Worm (Caenorhabditis elegans) whole organism, late embryonic: Measurements from ENCODE around the gene tbc-16.

Source experiments
- C08G9.2 ChIP-seq: sonication (generic microtip); optimal IDR thresholded peaks from 2 replicates; lab custom pipeline; 2016; ENCODE audit warnings: mild to moderate bottlenecking, missing genetic modification characterization, moderate library complexity, missing compliant biosample characterization
- C38D4.7 ChIP-seq: fragments of 200-800 bp; sonication (Bioruptor generic); optimal IDR thresholded peaks from 2 replicates; lab custom pipeline; 2018; ENCODE audit warnings: mild to moderate bottlenecking, missing genetic modification characterization, moderate library complexity, missing compliant biosample characterization
- F13H6.1 ChIP-seq: sonication (generic microtip); optimal IDR thresholded peaks from 2 replicates; lab custom pipeline; 2016; ENCODE audit warnings: missing genetic modification characterization, missing compliant biosample characterization
- Y22D7AL.16 ChIP-seq: sonication (generic microtip); optimal IDR thresholded peaks from 2 replicates; lab custom pipeline; 2016; ENCODE audit warnings: missing genetic modification characterization, missing compliant biosample characterization
- ama-1 ChIP-seq: fragments of 150-350 bp; optimal IDR thresholded peaks from 2 replicates; lab custom pipeline; 2014
- ceh-2 ChIP-seq: sonication (generic microtip); optimal IDR thresholded peaks from 2 replicates; lab custom pipeline; 2016; ENCODE audit warnings: missing genotype, missing genetic modification characterization, missing compliant biosample characterization
- ceh-24 ChIP-seq: sonication (generic microtip); optimal IDR thresholded peaks from 2 replicates; lab custom pipeline; 2016; ENCODE audit warnings: mild to moderate bottlenecking, missing genetic modification characterization, missing compliant biosample characterization
- ceh-30 ChIP-seq: fragments of 150-350 bp; optimal IDR thresholded peaks from 2 replicates; lab custom pipeline; 2014; ENCODE audit warnings: missing biosample characterization, missing genetic modification characterization
- ceh-31 ChIP-seq: sonication (generic microtip); optimal IDR thresholded peaks from 2 replicates; lab custom pipeline; 2016; ENCODE audit warnings: missing genetic modification characterization, missing compliant biosample characterization
- ceh-34 ChIP-seq: sonication (generic microtip); optimal IDR thresholded peaks from 2 replicates; lab custom pipeline; 2016; ENCODE audit warnings: mild to moderate bottlenecking, missing genetic modification characterization, missing compliant biosample characterization
- ceh-45 ChIP-seq: fragments of 200-800 bp; sonication (Bioruptor generic); IDR thresholded peaks from 2 replicates; pipeline ENCODE4 v1.3.6; 2022; ENCODE audit warnings: missing genetic modification reagents, missing genetic modification characterization, missing compliant biosample characterization
- ceh-6 ChIP-seq: fragments of 200-800 bp; sonication (Bioruptor generic); optimal IDR thresholded peaks from 2 replicates; lab custom pipeline; 2018; ENCODE audit warnings: mild to moderate bottlenecking, missing genetic modification characterization, missing compliant biosample characterization
- dve-1 ChIP-seq: sonication (generic microtip); optimal IDR thresholded peaks from 2 replicates; lab custom pipeline; 2017; ENCODE audit warnings: antibody characterized with exemption, mild to moderate bottlenecking, missing genetic modification characterization, missing compliant biosample characterization
- elt-2 ChIP-seq: sonication (generic microtip); optimal IDR thresholded peaks from 2 replicates; lab custom pipeline; 2016; ENCODE audit warnings: missing genetic modification reagents, missing genetic modification characterization, missing compliant biosample characterization
- elt-4 ChIP-seq: sonication (generic microtip); optimal IDR thresholded peaks from 2 replicates; lab custom pipeline; 2016; ENCODE audit warnings: missing genetic modification characterization, missing compliant biosample characterization
- ets-4 ChIP-seq: sonication (generic microtip); optimal IDR thresholded peaks from 2 replicates; lab custom pipeline; 2016; ENCODE audit warnings: missing genetic modification characterization, missing compliant biosample characterization
- eyg-1 ChIP-seq: sonication (generic microtip); optimal IDR thresholded peaks from 2 replicates; lab custom pipeline; 2016; ENCODE audit warnings: missing genotype, missing genetic modification characterization, missing compliant biosample characterization
- fkh-6 ChIP-seq: sonication (generic microtip); optimal IDR thresholded peaks from 2 replicates; lab custom pipeline; 2016; ENCODE audit warnings: missing genetic modification characterization, missing compliant biosample characterization
- hlh-13 ChIP-seq: fragments of 200-800 bp; sonication (Bioruptor generic); optimal IDR thresholded peaks from 2 replicates; lab custom pipeline; 2018; ENCODE audit warnings: mild to moderate bottlenecking, missing genetic modification characterization, missing compliant biosample characterization
- hlh-15 ChIP-seq: sonication (generic microtip); optimal IDR thresholded peaks from 2 replicates; lab custom pipeline; 2016; ENCODE audit warnings: missing genetic modification characterization, missing compliant biosample characterization
- lim-6 ChIP-seq: sonication (generic microtip); optimal IDR thresholded peaks from 2 replicates; lab custom pipeline; 2016; ENCODE audit warnings: missing genetic modification characterization, missing compliant biosample characterization
- mec-3 ChIP-seq: sonication (generic microtip); optimal IDR thresholded peaks from 2 replicates; lab custom pipeline; 2016; ENCODE audit warnings: borderline replicate concordance, missing genetic modification characterization, missing compliant biosample characterization
- npax-4 ChIP-seq: sonication (generic microtip); optimal IDR thresholded peaks from 2 replicates; lab custom pipeline; 2016; ENCODE audit warnings: missing genetic modification characterization, missing compliant biosample characterization
- pag-3 ChIP-seq: sonication (generic microtip); optimal IDR thresholded peaks from 2 replicates; lab custom pipeline; 2016; ENCODE audit warnings: missing compliant biosample characterization, missing genetic modification characterization, borderline replicate concordance
- pax-1 ChIP-seq: fragments of 150-350 bp; optimal IDR thresholded peaks from 2 replicates; lab custom pipeline; 2014; ENCODE audit warnings: missing biosample characterization, missing genetic modification characterization
- pha-2 ChIP-seq: sonication (generic microtip); optimal IDR thresholded peaks from 2 replicates; lab custom pipeline; 2017; ENCODE audit warnings: mild to moderate bottlenecking, missing genetic modification characterization, missing compliant biosample characterization
- pha-4 ChIP-seq: fragments of 150-350 bp; optimal IDR thresholded peaks from 2 replicates; lab custom pipeline; 2018; ENCODE audit warnings: missing biosample characterization, missing genetic modification reagents, missing genetic modification characterization
- pqm-1 ChIP-seq: sonication (generic microtip); optimal IDR thresholded peaks from 2 replicates; lab custom pipeline; 2016; ENCODE audit warnings: missing genetic modification characterization, missing compliant biosample characterization
- pros-1 ChIP-seq: fragments of 150-350 bp; optimal IDR thresholded peaks from 2 replicates; lab custom pipeline; 2014; ENCODE audit warnings: missing biosample characterization, missing genetic modification reagents, missing genetic modification characterization
- rnt-1 ChIP-seq: sonication (generic microtip); optimal IDR thresholded peaks from 2 replicates; lab custom pipeline; 2016; ENCODE audit warnings: missing genetic modification characterization, missing compliant biosample characterization
- sox-2 ChIP-seq: fragments of 200-800 bp; sonication (Bioruptor generic); IDR thresholded peaks from 2 replicates; pipeline ENCODE4 v1.3.6; 2022; ENCODE audit warnings: missing genetic modification reagents, missing genetic modification characterization, missing compliant biosample characterization
- syd-9 ChIP-seq: sonication (generic microtip); optimal IDR thresholded peaks from 2 replicates; lab custom pipeline; 2016; ENCODE audit warnings: mild to moderate bottlenecking, missing genetic modification characterization, moderate library complexity, missing compliant biosample characterization
- tbx-2 ChIP-seq: sonication (generic microtip); optimal IDR thresholded peaks from 2 replicates; lab custom pipeline; 2016; ENCODE audit warnings: missing genetic modification characterization, missing compliant biosample characterization
- tbx-7 ChIP-seq: sonication (generic microtip); optimal IDR thresholded peaks from 2 replicates; lab custom pipeline; 2016; ENCODE audit warnings: missing genotype, missing genetic modification characterization, missing compliant biosample characterization
- ttx-3 ChIP-seq: sonication (generic microtip); optimal IDR thresholded peaks from 2 replicates; lab custom pipeline; 2016; ENCODE audit warnings: missing genetic modification reagents, missing genetic modification characterization, missing compliant biosample characterization
- unc-42 ChIP-seq: sonication (generic microtip); optimal IDR thresholded peaks from 2 replicates; lab custom pipeline; 2016; ENCODE audit warnings: missing genotype, missing genetic modification characterization, missing compliant biosample characterization
- zip-5 ChIP-seq: sonication (generic microtip); optimal IDR thresholded peaks from 2 replicates; lab custom pipeline; 2016; ENCODE audit warnings: missing genetic modification characterization, missing compliant biosample characterization

The tbc-16 gene

DNA sequence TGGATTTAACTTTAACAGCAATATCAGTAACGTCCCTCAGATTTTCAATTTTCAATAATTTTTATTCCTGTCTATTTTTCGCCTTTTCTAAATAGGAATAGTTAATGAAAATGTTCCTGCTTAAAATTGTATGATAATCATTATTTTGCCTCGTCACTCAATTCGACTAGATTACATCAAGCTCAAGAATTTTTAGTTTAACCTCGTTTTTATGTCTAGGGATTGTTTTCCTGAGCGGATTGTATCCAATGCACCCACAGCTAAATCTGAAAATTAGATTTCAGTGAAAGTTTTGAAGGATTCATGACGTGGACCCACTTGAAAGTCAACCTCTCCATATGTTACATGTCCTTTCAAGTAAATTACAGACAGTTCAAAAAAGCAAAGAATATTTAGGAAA is 26.5 kb downstream of the tbc-16 start:
- TF ChIP-seq ceh-30 (no peak), pax-1 (tag; lab: Kevin White, UChicago) (no peak), ceh-34 (tag; lab: Kevin White, UChicago) (no peak), lim-6 (tag; lab: Kevin White, UChicago) (no peak), tbx-2 (no peak), hlh-15 (tag; lab: Kevin White, UChicago) (no peak), sox-2 (GFP tag; lab: Robert Waterston, UW) (no peak), rnt-1 (tag; lab: Kevin White, UChicago) (no peak), pha-2 (tag; lab: Kevin White, UChicago) (no peak)

DNA sequence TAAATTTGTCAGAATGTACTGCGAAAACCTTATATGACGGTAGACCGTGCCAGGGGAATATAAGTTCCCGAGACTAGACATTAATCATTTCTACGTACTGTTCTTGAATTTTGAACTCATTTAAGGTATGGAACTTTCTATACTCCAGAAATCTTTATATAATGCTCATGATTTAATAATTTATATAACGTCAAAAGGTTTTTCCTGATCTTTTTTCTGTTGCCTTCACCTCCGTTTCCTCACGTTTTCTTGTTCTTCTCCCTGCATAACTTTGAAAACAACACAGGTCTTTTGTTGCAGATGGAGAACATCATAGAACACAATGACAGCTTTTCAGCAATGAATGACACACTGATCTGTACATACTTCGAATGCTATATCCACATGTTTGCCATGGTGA is 33.7 kb downstream of the tbc-16 start, which contains the start of gene egl-6:
Gene egl-6, plus strand, starts transcription at position 301 of the 400 bp plus-strand sequence.
- TF ChIP-seq fkh-6 (no peak), ceh-24 (tag; lab: Kevin White, UChicago) (no peak), tbx-7 (tag; lab: Kevin White, UChicago) (no peak), C38D4.7 (GFP tag; lab: Kevin White, UChicago) (no peak), sox-2 (GFP tag; lab: Robert Waterston, UW) (no peak), ceh-45 (GFP tag; lab: Robert Waterston, UW) (no peak), pag-3 (tag; lab: Kevin White, UChicago) (no peak), dve-1 (tag; lab: Kevin White, UChicago) (no peak), ceh-30 (no peak), elt-2 (tag; lab: Kevin White, UChicago) (no peak), pha-2 (tag; lab: Kevin White, UChicago) (no peak), syd-9 (no peak)

DNA sequence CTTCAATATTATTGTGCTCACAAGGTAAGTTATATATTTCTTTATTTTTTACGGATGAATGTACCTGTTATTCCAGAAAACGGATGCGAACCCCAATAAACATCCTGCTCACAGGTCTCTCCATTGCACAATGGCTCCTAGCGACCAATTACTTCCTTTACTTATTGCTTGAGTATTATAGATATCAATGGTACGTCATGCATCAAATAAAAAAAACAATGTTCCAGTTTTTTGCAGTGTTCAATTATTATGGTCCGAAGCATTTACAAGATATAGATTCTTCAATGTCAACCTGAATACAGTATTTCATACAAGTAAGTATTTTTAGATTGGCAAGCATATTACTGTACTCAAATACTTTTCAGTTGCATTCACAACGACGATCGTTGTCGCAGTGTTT is 35.8 kb downstream of the tbc-16 start:
- TF ChIP-seq ceh-34 (tag; lab: Kevin White, UChicago) (no peak), ceh-2 (no peak), ceh-30 (no peak), hlh-13 (GFP tag; lab: Kevin White, UChicago) (no peak), elt-4 (no peak), tbx-2 (no peak), pha-4 (no peak), ttx-3 (tag; lab: Kevin White, UChicago) (no peak), pros-1 (tag; lab: Kevin White, UChicago) (no peak), ets-4 (tag; lab: Kevin White, UChicago) (no peak), zip-5 (tag; lab: Kevin White, UChicago) (no peak), ceh-31 (tag; lab: Kevin White, UChicago) (no peak)

DNA sequence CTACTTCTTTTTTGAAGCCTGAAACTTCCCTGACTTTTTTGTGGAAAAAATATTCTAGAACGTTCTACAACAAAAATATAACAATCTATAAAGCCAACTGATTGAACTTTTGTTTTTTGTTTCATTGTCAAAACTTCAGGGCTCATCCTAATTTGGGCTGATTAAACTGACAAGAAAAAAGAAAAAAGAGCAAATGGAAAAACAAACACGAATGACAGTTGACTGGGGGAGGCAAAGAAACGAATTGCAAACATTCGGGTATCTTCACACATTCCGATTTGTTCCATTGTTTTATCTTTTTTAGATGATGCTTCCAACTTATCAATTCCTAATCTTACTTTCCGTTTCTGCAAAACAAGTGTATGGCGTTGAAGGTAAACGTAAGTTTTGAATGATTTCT is 38.3 kb downstream of the tbc-16 start, which contains the start of gene C46F4.3:
Gene C46F4.3, plus strand, starts transcription at position 301 of the 400 bp plus-strand sequence.
- TF ChIP-seq pax-1 (tag; lab: Kevin White, UChicago) (no peak), F13H6.1 (tag; lab: Kevin White, UChicago) (no peak), tbx-7 (tag; lab: Kevin White, UChicago) (no peak), pag-3 (tag; lab: Kevin White, UChicago) (no peak), hlh-15 (tag; lab: Kevin White, UChicago) (no peak), ama-1 (no peak), elt-2 (tag; lab: Kevin White, UChicago) (no peak)

ce11 chrX:5941325-5941724 is 44.2 kb downstream of the tbc-16 start:
- no peak for TF ChIP-seq pros-1 (tag; lab: Kevin White, UChicago)
- no peak for TF ChIP-seq C08G9.2
- no peak for TF ChIP-seq rnt-1 (tag; lab: Kevin White, UChicago)
- TF ChIP-seq pqm-1 (tag; lab: Kevin White, UChicago) = no peak
- TF ChIP-seq C38D4.7 (GFP tag; lab: Kevin White, UChicago) = no peak
- TF ChIP-seq zip-5 (tag; lab: Kevin White, UChicago) = no peak
- TF ChIP-seq dve-1 (tag; lab: Kevin White, UChicago) = no peak
- TF ChIP-seq tbx-7 (tag; lab: Kevin White, UChicago) = no peak
- TF ChIP-seq Y22D7AL.16 (tag; lab: Kevin White, UChicago) = no peak
- no peak for TF ChIP-seq pha-2 (tag; lab: Kevin White, UChicago)
- no peak for TF ChIP-seq eyg-1
- TF ChIP-seq ceh-6 (GFP tag; lab: Kevin White, UChicago) = no peak
- no peak for TF ChIP-seq unc-42
- no peak for TF ChIP-seq mec-3
- TF ChIP-seq npax-4 (tag; lab: Kevin White, UChicago) = no peak
- TF ChIP-seq ttx-3 (tag; lab: Kevin White, UChicago) = no peak
- TF ChIP-seq, all 69 proteins: peak for 0
